Worm (Caenorhabditis elegans): ENCODE results near the gene idpc-7.

ce11 chrV:9583323-9583644, 35.5 kb downstream of the idpc-7 start, which contains the start of gene K09G1.1:
- TF ChIP-seq fkh-10 (GFP tag; optimal IDR thresholded peaks at IDR 0.05): no peak
- TF ChIP-seq gmeb-2 (tag; optimal IDR thresholded peaks at IDR 0.05): no peak
- no peak for TF ChIP-seq nfya-1 (tag; optimal IDR thresholded peaks at IDR 0.05)
- TF ChIP-seq ama-1 (optimal IDR thresholded peaks at IDR 0.05): no peak
- TF ChIP-seq rnt-1 (tag; optimal IDR thresholded peaks at IDR 0.05): no peak
- TF ChIP-seq T23F11.4 (GFP tag; optimal IDR thresholded peaks at IDR 0.05): no peak
- TF ChIP-seq hlh-13 (GFP tag; optimal IDR thresholded peaks at IDR 0.05): no peak
